Fruit fly (Drosophila melanogaster) whole organism, embryonic: ENCODE measurements around the gene CG14195.
A peak's percentile ranks its signal among the peaks of the same experiment; 100 is the strongest.

ENCODE experiments used
- CG10366 ChIP-seq: fragments of 200-800 bp; sonication (Bioruptor generic); IDR thresholded peaks from 2 replicates; pipeline ENCODE4 v1.3.6; 2022; ENCODE audit warnings: missing biosample characterization, missing genetic modification characterization
- CG10565 ChIP-seq: fragments of 200-800 bp; sonication (Bioruptor generic); optimal IDR thresholded peaks from 3 replicates; lab custom pipeline; 2016; ENCODE audit warnings: missing biosample characterization, mild to moderate bottlenecking, missing genetic modification characterization
- CG11398 ChIP-seq: fragments of 200-800 bp; sonication (Bioruptor generic); optimal IDR thresholded peaks from 2 replicates; lab custom pipeline; 2016; ENCODE audit warnings: missing biosample characterization, missing genetic modification characterization
- CG11695 ChIP-seq: fragments of 200-800 bp; sonication (Bioruptor generic); IDR thresholded peaks from 3 replicates; pipeline ENCODE4 v1.3.6; 2022; ENCODE audit warnings: missing biosample characterization, missing genetic modification characterization
- CG12071 ChIP-seq: fragments of 200-800 bp; sonication (Bioruptor generic); optimal IDR thresholded peaks from 3 replicates; lab custom pipeline; 2018; ENCODE audit warnings: missing biosample characterization, mild to moderate bottlenecking, missing genetic modification characterization
- CG12659 ChIP-seq: fragments of 200-800 bp; sonication (Bioruptor generic); optimal IDR thresholded peaks from 3 replicates; lab custom pipeline; 2017; ENCODE audit warnings: mild to moderate bottlenecking, missing biosample characterization, missing genetic modification reagents, missing genetic modification characterization
- CG13287 ChIP-seq: fragments of 200-800 bp; sonication (Bioruptor generic); IDR thresholded peaks from 2 replicates; pipeline ENCODE4 v1.3.6; 2022; ENCODE audit warnings: missing biosample characterization, missing genetic modification characterization; ENCODE audit not compliant: partially characterized antibody
- CG15011 ChIP-seq: fragments of 200-800 bp; sonication (Bioruptor generic); optimal IDR thresholded peaks from 3 replicates; lab custom pipeline; 2018; ENCODE audit warnings: missing biosample characterization, mild to moderate bottlenecking, missing genetic modification characterization
- CG15514 ChIP-seq: fragments of 200-800 bp; sonication (Bioruptor generic); optimal IDR thresholded peaks from 3 replicates; lab custom pipeline; 2017; ENCODE audit warnings: missing biosample characterization, missing genetic modification characterization, mild to moderate bottlenecking, moderate library complexity, missing genetic modification reagents
- CG1647 ChIP-seq: fragments of 200-800 bp; sonication (Bioruptor generic); optimal IDR thresholded peaks from 3 replicates; lab custom pipeline; 2016; ENCODE audit warnings: missing biosample characterization, missing genetic modification characterization
- CG16779 ChIP-seq: fragments of 200-800 bp; sonication (Bioruptor generic); IDR thresholded peaks from 2 replicates; pipeline ENCODE4 v1.3.6; 2022; ENCODE audit warnings: missing biosample characterization, missing genetic modification characterization
- CG16863 ChIP-seq: fragments of 200-800 bp; sonication (Bioruptor generic); optimal IDR thresholded peaks from 3 replicates; lab custom pipeline; 2016; ENCODE audit warnings: missing biosample characterization, missing genetic modification characterization
- CG17912 ChIP-seq: fragments of 200-800 bp; sonication (Bioruptor generic); optimal IDR thresholded peaks from 2 replicates; lab custom pipeline; 2018; ENCODE audit warnings: missing biosample characterization, mild to moderate bottlenecking, missing genetic modification characterization
- CG1832 ChIP-seq: fragments of 200-800 bp; sonication (Bioruptor generic); optimal IDR thresholded peaks from 2 replicates; lab custom pipeline; 2017; ENCODE audit warnings: missing biosample characterization, mild to moderate bottlenecking, missing genetic modification characterization, inconsistent platforms
- CG2712 ChIP-seq: fragments of 200-800 bp; optimal IDR thresholded peaks from 3 replicates; lab custom pipeline; 2019; ENCODE audit warnings: missing biosample characterization, mild to moderate bottlenecking, missing genetic modification characterization, moderate library complexity
- CG3281 ChIP-seq: fragments of 200-800 bp; sonication (Bioruptor generic); optimal IDR thresholded peaks from 3 replicates; lab custom pipeline; 2017; ENCODE audit warnings: missing biosample characterization, mild to moderate bottlenecking, missing genetic modification characterization
- CG3726 ChIP-seq: fragments of 200-800 bp; sonication (Bioruptor generic); IDR thresholded peaks from 3 replicates; pipeline ENCODE4, ENCODE4 v1.3.6; 2022; ENCODE audit warnings: missing biosample characterization, missing genetic modification characterization
- CG4730 ChIP-seq: fragments of 200-800 bp; sonication (Bioruptor generic); IDR thresholded peaks from 2 replicates; pipeline ENCODE4 v1.3.6; 2022; ENCODE audit warnings: missing biosample characterization, missing genetic modification characterization
- CG6791 ChIP-seq: fragments of 200-800 bp; sonication (Bioruptor generic); IDR thresholded peaks from 3 replicates; pipeline ENCODE4 v1.3.6; 2022; ENCODE audit warnings: missing biosample characterization, missing genetic modification characterization; ENCODE audit not compliant: partially characterized antibody
- CG8290 ChIP-seq, 3 experiments: fragments of 200-800 bp; sonication (Bioruptor generic); optimal IDR thresholded peaks; 2 replicates each; lab custom pipeline; 2016 to 2019; ENCODE audit warnings: missing biosample characterization in 3 of 3, missing genetic modification characterization in 3 of 3, mild to moderate bottlenecking in 2 of 3, moderate library complexity in 1 of 3
- CG8765 ChIP-seq: fragments of 200-800 bp; sonication (Bioruptor generic); IDR thresholded peaks from 2 replicates; pipeline ENCODE4 v1.3.6; 2022; ENCODE audit warnings: missing biosample characterization, missing genetic modification characterization
- CG9609 ChIP-seq: fragments of 200-800 bp; sonication (Bioruptor generic); optimal IDR thresholded peaks from 3 replicates; lab custom pipeline; 2016; ENCODE audit warnings: missing biosample characterization, missing genetic modification characterization
- Camta ChIP-seq: fragments of 200-800 bp; sonication (Bioruptor generic); optimal IDR thresholded peaks from 2 replicates; lab custom pipeline; 2016; ENCODE audit warnings: missing biosample characterization, missing genetic modification characterization
- Dfd ChIP-seq, 2 experiments: fragments of >200 bp; optimal IDR thresholded peaks; 2 replicates each; lab custom pipeline; 2017; ENCODE audit warnings: missing biosample characterization in 2 of 2, missing genetic modification characterization in 2 of 2
- Dll ChIP-seq: fragments of 200-800 bp; sonication (Bioruptor generic); IDR thresholded peaks from 4 replicates; pipeline ENCODE4 v1.3.6; 2022; ENCODE audit warnings: missing biosample characterization, missing genetic modification characterization; ENCODE audit not compliant: partially characterized antibody
- Dref ChIP-seq: fragments of 200-800 bp; sonication (Bioruptor generic); IDR thresholded peaks from 2 replicates; pipeline ENCODE4 v1.3.6; 2022; ENCODE audit warnings: missing biosample characterization, missing genetic modification characterization
- Ets97D ChIP-seq: fragments of 200-800 bp; sonication (Bioruptor generic); optimal IDR thresholded peaks from 3 replicates; lab custom pipeline; 2016; ENCODE audit warnings: missing biosample characterization, missing genetic modification characterization
- H2.0 ChIP-seq: fragments of 200-800 bp; sonication (Bioruptor generic); IDR thresholded peaks from 2 replicates; pipeline ENCODE4 v1.3.6; 2022; ENCODE audit warnings: missing biosample characterization, missing genetic modification characterization
- Med ChIP-seq: fragments of 200-800 bp; sonication (Bioruptor generic); peaks from one replicate; lab custom pipeline; 2016; ENCODE audit warnings: missing biosample characterization, missing genetic modification characterization, mild to moderate bottlenecking, inconsistent platforms, moderate library complexity
- Optix ChIP-seq: fragments of 200-800 bp; sonication (Bioruptor generic); IDR thresholded peaks from 3 replicates; pipeline ENCODE4 v1.3.6; 2022; ENCODE audit warnings: missing biosample characterization, missing genetic modification characterization
- Poxn ChIP-seq: fragments of 200-800 bp; sonication (Bioruptor generic); IDR thresholded peaks from 2 replicates; pipeline ENCODE4 v1.3.6; 2022; ENCODE audit warnings: missing biosample characterization, missing genetic modification characterization
- abd-A ChIP-seq: fragments of 200-800 bp; sonication (Bioruptor generic); optimal IDR thresholded peaks from 3 replicates; lab custom pipeline; 2019; ENCODE audit warnings: missing biosample characterization, mild to moderate bottlenecking, missing genetic modification characterization, moderate library complexity
- bowl ChIP-seq: fragments of 200-800 bp; sonication (Bioruptor generic); IDR thresholded peaks from 2 replicates; pipeline ENCODE4 v1.3.6; 2022; ENCODE audit warnings: missing biosample characterization, missing genetic modification characterization
- chif ChIP-seq, 2 experiments: fragments of 200-800 bp; sonication (Bioruptor generic); optimal IDR thresholded peaks; 3 replicates each; lab custom pipeline; 2016; ENCODE audit warnings: missing biosample characterization in 2 of 2, missing genetic modification characterization in 2 of 2
- chm ChIP-seq: fragments of 200-800 bp; sonication (Bioruptor generic); IDR thresholded peaks from 2 replicates; pipeline ENCODE4 v1.3.6; 2022; ENCODE audit warnings: missing biosample characterization, missing genetic modification characterization
- dm ChIP-seq: fragments of 200-800 bp; sonication (Bioruptor generic); optimal IDR thresholded peaks from 3 replicates; lab custom pipeline; 2016; ENCODE audit warnings: missing biosample characterization, missing genetic modification characterization
- fru ChIP-seq: fragments of >200 bp; optimal IDR thresholded peaks from 2 replicates; lab custom pipeline; 2017
- hbn ChIP-seq: fragments of 200-800 bp; sonication (Bioruptor generic); IDR thresholded peaks from 2 replicates; pipeline ENCODE4 v1.3.6; 2022; ENCODE audit warnings: missing biosample characterization, missing genetic modification characterization; ENCODE audit not compliant: partially characterized antibody
- hkb ChIP-seq, 2 experiments: fragments of 200-800 bp in 1 of 2; fragments of >200 bp in 1 of 2; sonication (Bioruptor generic) in 1 of 2; IDR thresholded peaks in 1 of 2; optimal IDR thresholded peaks in 1 of 2; 2 replicates each; pipeline versions ENCODE4 v1.3.6 to Lab custom; 2017 to 2022; ENCODE audit warnings: missing biosample characterization in 1 of 2, missing genetic modification characterization in 1 of 2
- kah ChIP-seq: fragments of 200-800 bp; sonication (Bioruptor generic); optimal IDR thresholded peaks from 2 replicates; lab custom pipeline; 2018; ENCODE audit warnings: missing biosample characterization, mild to moderate bottlenecking, missing genetic modification characterization
- lab ChIP-seq: fragments of 200-800 bp; sonication (Bioruptor generic); optimal IDR thresholded peaks from 3 replicates; lab custom pipeline; 2017; ENCODE audit warnings: missing biosample characterization, missing genetic modification characterization, mild to moderate bottlenecking, moderate library complexity, missing genetic modification reagents
- lov ChIP-seq, 2 experiments: fragments of 200-800 bp in 1 of 2; fragments of >200 bp in 1 of 2; sonication (Bioruptor generic) in 1 of 2; IDR thresholded peaks in 1 of 2; optimal IDR thresholded peaks in 1 of 2; 2 replicates in 1 of 2; 3 replicates in 1 of 2; pipeline versions ENCODE4 v1.3.6 to Lab custom; 2017 to 2022; ENCODE audit warnings: missing biosample characterization in 1 of 2, missing genetic modification characterization in 1 of 2
- maf-S ChIP-seq: fragments of 200-800 bp; sonication (Bioruptor generic); optimal IDR thresholded peaks from 2 replicates; lab custom pipeline; 2016; ENCODE audit warnings: missing biosample characterization, missing genetic modification characterization
- nmo ChIP-seq: fragments of 200-800 bp; sonication (Bioruptor generic); optimal IDR thresholded peaks from 2 replicates; lab custom pipeline; 2018; ENCODE audit warnings: missing biosample characterization, mild to moderate bottlenecking, missing genetic modification characterization, moderate library complexity
- pzg ChIP-seq: fragments of 200-800 bp; sonication (Bioruptor generic); optimal IDR thresholded peaks from 3 replicates; lab custom pipeline; 2018; ENCODE audit warnings: missing biosample characterization, mild to moderate bottlenecking, missing genetic modification characterization, moderate library complexity
- row ChIP-seq: fragments of 200-800 bp; sonication (Bioruptor generic); IDR thresholded peaks from 3 replicates; pipeline ENCODE4 v1.3.6; 2022; ENCODE audit warnings: missing biosample characterization, missing genetic modification characterization
- scrt ChIP-seq: fragments of 200-800 bp; sonication (Bioruptor generic); optimal IDR thresholded peaks from 2 replicates; lab custom pipeline; 2018; ENCODE audit warnings: missing biosample characterization, mild to moderate bottlenecking, missing genetic modification characterization, moderate library complexity
- shn ChIP-seq: fragments of 200-800 bp; sonication (Bioruptor generic); optimal IDR thresholded peaks from 3 replicates; lab custom pipeline; 2016; ENCODE audit warnings: missing biosample characterization, missing genetic modification characterization
- trem ChIP-seq: fragments of 200-800 bp; optimal IDR thresholded peaks from 3 replicates; lab custom pipeline; 2019; ENCODE audit warnings: missing biosample characterization, mild to moderate bottlenecking, missing genetic modification characterization, moderate library complexity
- wek ChIP-seq: fragments of 200-800 bp; sonication (Bioruptor generic); optimal IDR thresholded peaks from 3 replicates; lab custom pipeline; 2018; ENCODE audit warnings: missing biosample characterization, mild to moderate bottlenecking, missing genetic modification characterization, moderate library complexity

CG14195 gene

DNA sequence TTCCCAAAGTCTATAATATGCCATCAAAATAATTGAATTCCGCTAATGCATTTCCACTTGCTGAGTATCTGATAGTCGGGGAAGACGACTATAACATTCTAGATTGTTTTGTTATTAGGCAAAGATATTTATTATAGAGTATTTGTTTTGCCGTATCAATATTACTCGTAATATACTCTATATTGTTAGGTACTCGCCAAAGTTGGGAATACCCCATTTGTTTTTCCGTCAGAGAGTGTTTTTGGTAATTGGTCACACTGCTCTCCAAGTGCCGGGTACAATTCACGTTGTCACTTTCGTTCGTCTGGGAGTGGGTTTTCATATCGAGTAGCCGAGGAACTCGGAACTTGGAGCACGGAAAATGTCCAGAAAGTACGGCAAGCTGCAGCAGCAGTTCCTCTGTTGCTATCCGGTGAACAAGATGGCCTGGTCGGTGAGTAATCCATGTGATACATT, 31.5 kb upstream of the CG14195 start, which contains the start of gene CG7889 (continued):
- TF ChIP-seq CG3281 (GFP tag; lab: Kevin White, UChicago), result peak; percentile 26
- TF ChIP-seq hkb (optimal IDR thresholded peaks at IDR 0.05; lab: Kevin White, UChicago), result no peak
- no peak for TF ChIP-seq hkb (GFP tag; IDR thresholded peaks at IDR 0.05; lab: Robert Waterston, UW)
- no peak for TF ChIP-seq Ets97D (GFP tag; lab: Kevin White, UChicago)
- no peak for TF ChIP-seq Poxn (GFP tag; lab: Robert Waterston, UW)
- peak; percentile 45 for TF ChIP-seq pzg
- TF ChIP-seq CG16863, result no peak
- peak; percentile 15 for TF ChIP-seq CG15514 (GFP tag; lab: Kevin White, UChicago)
- TF ChIP-seq shn (GFP tag; lab: Kevin White, UChicago), result no peak
- TF ChIP-seq CG11398, result no peak
- no peak for TF ChIP-seq Optix (GFP tag; lab: Robert Waterston, UW)
- TF ChIP-seq chif (GFP tag; optimal IDR thresholded peaks at IDR 0.05; lab: Kevin White, UChicago), result no peak
- TF ChIP-seq bowl (GFP tag; lab: Robert Waterston, UW), result no peak
- TF ChIP-seq trem (tag; lab: Kevin White, UChicago), result peak; percentile 7
- peak; percentile 43 for TF ChIP-seq scrt (GFP tag; lab: Kevin White, UChicago)
- TF ChIP-seq hbn, result no peak
- TF ChIP-seq CG1647 (GFP tag; lab: Kevin White, UChicago), result peak; percentile 6
- peak; percentile 45 for TF ChIP-seq nmo (GFP tag; lab: Kevin White, UChicago)
- TF ChIP-seq CG10366, result peak; percentile 15; the same call in 1 of the 2 replicates
- no peak for TF ChIP-seq abd-A
- TF ChIP-seq CG15011 (GFP tag; lab: Kevin White, UChicago), result no peak
- TF ChIP-seq wek (GFP tag; lab: Kevin White, UChicago), result peak; percentile 89
- peak; percentile 11; the same call in 1 of the 2 replicates for TF ChIP-seq CG13287 (GFP tag; lab: Robert Waterston, UW)
- TF ChIP-seq kah (GFP tag; lab: Kevin White, UChicago), result peak; percentile 99
- TF ChIP-seq CG12659 (GFP tag; lab: Kevin White, UChicago), result peak; percentile 2
- no peak for TF ChIP-seq fru (lab: Kevin White, UChicago)
- no peak for TF ChIP-seq Dll
- TF ChIP-seq CG10565 (GFP tag; lab: Kevin White, UChicago), result no peak
- peak; percentile 10 for TF ChIP-seq dm (GFP tag; lab: Kevin White, UChicago)
- peak; percentile 8 for TF ChIP-seq CG9609 (GFP tag; lab: Kevin White, UChicago)
- no peak for TF ChIP-seq Dref (GFP tag; lab: Robert Waterston, UW)
- no peak for TF ChIP-seq CG12071 (GFP tag; lab: Kevin White, UChicago)
- no peak for TF ChIP-seq CG17912
- peak; percentile 59 for TF ChIP-seq CG2712 (tag; lab: Kevin White, UChicago)
- no peak for TF ChIP-seq lov (optimal IDR thresholded peaks at IDR 0.05; lab: Kevin White, UChicago)
- TF ChIP-seq lov (GFP tag; IDR thresholded peaks at IDR 0.05; lab: Robert Waterston, UW), result no peak
- peak; percentile 3 for TF ChIP-seq lab (GFP tag; lab: Kevin White, UChicago)
- no peak for TF ChIP-seq CG4730 (GFP tag; lab: Robert Waterston, UW)
- TF ChIP-seq CG6791 (GFP tag; lab: Robert Waterston, UW), result no peak
- no peak for TF ChIP-seq chm
- peak; percentile 36 for TF ChIP-seq CG8290 (GFP tag; optimal IDR thresholded peaks at IDR 0.05; lab: Kevin White, UChicago)
- TF ChIP-seq CG8290 (tag; optimal IDR thresholded peaks at IDR 0.05; lab: Kevin White, UChicago), result peak in 1 of 2 experiments; percentile 76
- no peak for TF ChIP-seq Dfd (GFP tag; optimal IDR thresholded peaks at IDR 0.05; lab: Kevin White, UChicago)
- no peak for TF ChIP-seq CG3726 (GFP tag; lab: Robert Waterston, UW)
- no peak for TF ChIP-seq CG1832 (GFP tag; lab: Kevin White, UChicago)
- no peak for TF ChIP-seq H2.0
- TF ChIP-seq Med (GFP tag; lab: Kevin White, UChicago), result peak; percentile 81
- 0 out of 3 replicates have a peak, but pooled peaks have one; percentile 29 for TF ChIP-seq CG11695 (GFP tag; lab: Robert Waterston, UW)
- TF ChIP-seq Camta (GFP tag; lab: Kevin White, UChicago), result peak; percentile 31
- TF ChIP-seq maf-S, result no peak
- TF ChIP-seq CG8765 (GFP tag; lab: Robert Waterston, UW), result no peak
- no peak for TF ChIP-seq CG16779 (GFP tag; lab: Robert Waterston, UW)
- TF ChIP-seq row (GFP tag; lab: Robert Waterston, UW), result peak; percentile 81
